Fruit fly (Drosophila melanogaster): ENCODE measurements around the gene Acbp3.
A peak's percentile ranks its signal among the peaks of the same experiment; 100 is the strongest.

Acbp3 gene

DNA sequence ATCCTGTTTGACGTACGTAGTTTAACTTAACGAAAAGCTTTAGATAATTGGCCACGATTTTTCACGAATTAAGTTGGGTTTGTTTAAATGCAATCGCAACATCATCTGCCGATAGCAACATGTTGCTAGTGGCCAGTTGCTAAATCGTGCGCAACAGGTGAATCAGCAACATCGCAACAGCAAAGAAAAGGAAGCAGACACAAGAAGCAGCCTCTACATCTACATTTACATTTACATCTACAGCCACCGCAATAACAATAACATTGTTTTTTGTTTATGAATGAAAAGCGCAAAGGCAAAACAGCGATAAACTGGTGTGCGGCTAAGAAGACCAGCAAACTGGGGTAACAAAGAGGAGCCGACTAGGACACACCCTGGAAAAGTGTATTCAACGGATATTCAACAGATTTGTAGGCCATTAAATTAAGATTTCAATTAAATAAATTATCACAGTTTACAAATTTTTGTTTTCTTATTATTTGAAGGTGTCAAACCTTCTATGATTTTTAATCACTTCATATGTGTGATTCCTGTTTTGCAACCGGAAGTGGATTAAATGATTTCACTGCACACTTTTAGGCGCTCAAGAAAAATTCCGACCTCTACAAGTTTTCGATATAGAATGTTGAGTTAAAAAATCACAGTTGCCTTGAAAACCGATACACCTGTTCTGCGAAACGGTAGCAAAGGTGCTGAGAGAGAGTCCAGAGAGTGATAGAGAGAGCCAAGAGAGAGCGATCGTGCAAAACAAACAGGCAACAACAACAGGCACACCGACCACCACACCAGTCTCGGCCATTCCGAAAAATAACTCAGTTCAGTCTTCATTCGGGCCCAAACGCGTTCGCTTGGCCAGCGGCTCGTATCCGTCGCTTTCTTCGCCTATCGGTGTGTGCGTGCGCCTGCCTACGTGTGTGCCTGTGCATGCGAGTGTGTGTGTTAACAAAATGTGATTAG is 3.3 kb downstream of the Acbp3 start, which contains the start of gene melt (continued):
- TF ChIP-seq scrt (GFP tag; optimal IDR thresholded peaks at IDR 0.05) = peak; percentile 76
- peak; percentile 52 for TF ChIP-seq CG4617 (GFP tag; optimal IDR thresholded peaks at IDR 0.05; ENCODE audit: borderline replicate concordance)
- TF ChIP-seq Adf1 (GFP tag; IDR thresholded peaks at IDR 0.05) = peak; percentile 52; the same call in 1 of the 2 replicates
- peak; percentile 79 for TF ChIP-seq cwo (GFP tag; optimal IDR thresholded peaks at IDR 0.05)
- TF ChIP-seq Bgb (GFP tag; IDR thresholded peaks at IDR 0.05; ENCODE audit: partially characterized antibody) = peak; percentile 73
- TF ChIP-seq CG17361 (GFP tag; IDR thresholded peaks at IDR 0.05) = peak; percentile 96
- peak; percentile 67 for TF ChIP-seq CG34422 (GFP tag; IDR thresholded peaks at IDR 0.05)
- TF ChIP-seq ttk (GFP tag; IDR thresholded peaks at IDR 0.05) = peak; percentile 76; the same call in 1 of the 2 replicates
- peak; percentile 83 for TF ChIP-seq pb (GFP tag; optimal IDR thresholded peaks at IDR 0.05)
- TF ChIP-seq CG7372 (GFP tag; IDR thresholded peaks at IDR 0.05) = peak; percentile 78
- TF ChIP-seq pum (GFP tag; optimal IDR thresholded peaks at IDR 0.05) = peak; percentile 85
- peak; percentile 87 to 92 for TF ChIP-seq dpn (GFP tag; optimal IDR thresholded peaks at IDR 0.05)
- TF ChIP-seq CG18764 (GFP tag; optimal IDR thresholded peaks at IDR 0.05) = peak; percentile 71
- TF ChIP-seq CG9215 (GFP tag; IDR thresholded peaks at IDR 0.05) = peak; percentile 86
- peak; percentile 72 for TF ChIP-seq kni (GFP tag; optimal IDR thresholded peaks at IDR 0.05)
- peak; percentile 91 for TF ChIP-seq Jarid2 (GFP tag; optimal IDR thresholded peaks at IDR 0.05)
- TF ChIP-seq Hr78 (GFP tag; optimal IDR thresholded peaks at IDR 0.05) = peak in 1 of 2 experiments; percentile 45
- TF ChIP-seq Fer1 (GFP tag; optimal IDR thresholded peaks at IDR 0.05) = peak; percentile 83
- no peak; the same call in 2 of the 3 replicates for TF ChIP-seq CG6791 (GFP tag; IDR thresholded peaks at IDR 0.05; ENCODE audit: partially characterized antibody)
- 0 out of 2 replicates have a peak, but pooled peaks have one; percentile 25 for TF ChIP-seq dimm (GFP tag; IDR thresholded peaks at IDR 0.05)
- peak; percentile 53; the same call in 1 of the 2 replicates for TF ChIP-seq rib (GFP tag; IDR thresholded peaks at IDR 0.05)
- TF ChIP-seq Trl (optimal IDR thresholded peaks at IDR 0.05) = peak; percentile 92
- TF ChIP-seq Trl (GFP tag; optimal IDR thresholded peaks at IDR 0.05) = peak; percentile 88
- TF ChIP-seq CG42726 (GFP tag; IDR thresholded peaks at IDR 0.05; ENCODE audit: partially characterized antibody) = peak; percentile 41; the same call in 1 of the 2 replicates
- no peak for TF ChIP-seq CG7963 (GFP tag; IDR thresholded peaks at IDR 0.05; ENCODE audit: partially characterized antibody)
- peak; percentile 67 for TF ChIP-seq CG6683 (GFP tag; optimal IDR thresholded peaks at IDR 0.05)
- peak; percentile 49; the same call in 1 of the 2 replicates for TF ChIP-seq bbx (GFP tag; IDR thresholded peaks at IDR 0.05; ENCODE audit: partially characterized antibody)
- TF ChIP-seq bsh (GFP tag; optimal IDR thresholded peaks at IDR 0.05) = peak; percentile 66 to 81
- peak; percentile 89 for TF ChIP-seq CG16815 (GFP tag; optimal IDR thresholded peaks at IDR 0.05)
- peak; percentile 79 for TF ChIP-seq Xrp1 (GFP tag; IDR thresholded peaks at IDR 0.05)
- peak; percentile 84 for TF ChIP-seq CG10267 (tag; optimal IDR thresholded peaks at IDR 0.05)
- peak; percentile 82; the same call in 2 of the 3 replicates for TF ChIP-seq CG11093 (GFP tag; IDR thresholded peaks at IDR 0.05)
- peak; percentile 26; the same call in 1 of the 3 replicates for TF ChIP-seq C15 (GFP tag; IDR thresholded peaks at IDR 0.05)
- TF ChIP-seq Tbp (GFP tag; optimal IDR thresholded peaks at IDR 0.05) = no peak
- no peak for TF ChIP-seq sim (GFP tag; IDR thresholded peaks at IDR 0.05)
- TF ChIP-seq Mad (GFP tag; optimal IDR thresholded peaks at IDR 0.05) = peak; percentile 82
- TF ChIP-seq odd (GFP tag; optimal IDR thresholded peaks at IDR 0.05) = peak; percentile 78
- TF ChIP-seq Blimp-1 (GFP tag; optimal IDR thresholded peaks at IDR 0.05) = peak; percentile 73
- 0 out of 3 replicates have a peak, but pooled peaks have one; percentile 13 for TF ChIP-seq CG16813 (GFP tag; IDR thresholded peaks at IDR 0.05; ENCODE audit: partially characterized antibody)
- no peak; the same call in 1 of the 3 replicates for TF ChIP-seq zfh1 (GFP tag; IDR thresholded peaks at IDR 0.05)
- TF ChIP-seq Bteb2 (GFP tag; optimal IDR thresholded peaks at IDR 0.05) = peak; percentile 83
- TF ChIP-seq slp2 (GFP tag; optimal IDR thresholded peaks at IDR 0.05) = peak; percentile 88
- peak; percentile 74 for TF ChIP-seq CG9817 (tag; optimal IDR thresholded peaks at IDR 0.05)
- peak; percentile 88 for TF ChIP-seq fu2 (GFP tag; optimal IDR thresholded peaks at IDR 0.05)
- peak; percentile 37 for TF ChIP-seq schlank (tag; optimal IDR thresholded peaks at IDR 0.05)
- TF ChIP-seq Fer2 (tag; optimal IDR thresholded peaks at IDR 0.05) = peak; percentile 54
- peak; percentile 81 for TF ChIP-seq vfl (GFP tag; optimal IDR thresholded peaks at IDR 0.05)

Measured in whole organism, embryonic.